Fruit fly (Drosophila melanogaster): ENCODE data around the gene Sf3a1.

The Sf3a1 gene

dm6 chr3R:17002218-17003110, at the start of gene Sf3a1, which contains the start of gene Irc:
Gene Sf3a1, minus strand, starts transcription at chr3R:17002355.
Gene Irc, plus strand, starts transcription at chr3R:17002875.
- TF ChIP-seq Dll (optimal IDR thresholded peaks at IDR 0.05): no peak
- TF ChIP-seq pan (optimal IDR thresholded peaks at IDR 0.05): no peak
- no peak for TF ChIP-seq CG8478 (optimal IDR thresholded peaks at IDR 0.05)
- TF ChIP-seq usp (GFP tag; optimal IDR thresholded peaks at IDR 0.05): no peak
- no peak for TF ChIP-seq EcR (GFP tag; optimal IDR thresholded peaks at IDR 0.05)
- TF ChIP-seq psq (optimal IDR thresholded peaks at IDR 0.05): no peak

- TF ChIP-seq CG8478 (optimal IDR thresholded peaks at IDR 0.05) (no peak), pan (optimal IDR thresholded peaks at IDR 0.05) (no peak), Dll (optimal IDR thresholded peaks at IDR 0.05) (no peak), EcR (GFP tag; optimal IDR thresholded peaks at IDR 0.05) (no peak), psq (optimal IDR thresholded peaks at IDR 0.05) (no peak), usp (GFP tag; optimal IDR thresholded peaks at IDR 0.05) (no peak)
Measured at dm6 chr3R:17048867-17049266, 46.7 kb upstream of the Sf3a1 start.

dm6 chr3R:17043570-17043923, 41.4 kb upstream of the Sf3a1 start:
- TF ChIP-seq usp (GFP tag; optimal IDR thresholded peaks at IDR 0.05): no peak
- no peak for TF ChIP-seq CG8478 (optimal IDR thresholded peaks at IDR 0.05)
- no peak for TF ChIP-seq psq (optimal IDR thresholded peaks at IDR 0.05)

- TF ChIP-seq psq (optimal IDR thresholded peaks at IDR 0.05): no peak
- no peak for TF ChIP-seq usp (GFP tag; optimal IDR thresholded peaks at IDR 0.05)
- no peak for TF ChIP-seq Dll (optimal IDR thresholded peaks at IDR 0.05)
- no peak for TF ChIP-seq CG8478 (optimal IDR thresholded peaks at IDR 0.05)
- TF ChIP-seq EcR (GFP tag; optimal IDR thresholded peaks at IDR 0.05): no peak
- no peak for TF ChIP-seq pan (optimal IDR thresholded peaks at IDR 0.05)
Measured at dm6 chr3R:17042838-17043569, 40.8 kb upstream of the Sf3a1 start, which contains the start of the genes bdwf and Patr-1. Gene bdwf, minus strand, starts transcription at chr3R:17043136. Gene Patr-1, plus strand, starts transcription at chr3R:17043564.

dm6 chr3R:17039993-17040807, 38.0 kb upstream of the Sf3a1 start, which contains the start of the genes CG18213 and Trm7-32:
Gene CG18213, minus strand, starts transcription at chr3R:17040203.
Gene Trm7-32, plus strand, starts transcription at chr3R:17040682.
- TF ChIP-seq Dll (optimal IDR thresholded peaks at IDR 0.05) (no peak), psq (optimal IDR thresholded peaks at IDR 0.05) (no peak)

dm6 chr3R:17035945-17036344, 33.8 kb upstream of the Sf3a1 start, which contains the start of gene CG4009:
Gene CG4009, minus strand, starts transcription at chr3R:17036045.
- TF ChIP-seq CG8478 (optimal IDR thresholded peaks at IDR 0.05) (no peak), Dll (optimal IDR thresholded peaks at IDR 0.05) (no peak), psq (optimal IDR thresholded peaks at IDR 0.05) (no peak), EcR (GFP tag; optimal IDR thresholded peaks at IDR 0.05) (no peak), usp (GFP tag; optimal IDR thresholded peaks at IDR 0.05) (no peak), pan (optimal IDR thresholded peaks at IDR 0.05) (no peak)

- no peak for TF ChIP-seq pan (optimal IDR thresholded peaks at IDR 0.05)
- no peak for TF ChIP-seq CG8478 (optimal IDR thresholded peaks at IDR 0.05)
- TF ChIP-seq psq (optimal IDR thresholded peaks at IDR 0.05): no peak
- TF ChIP-seq usp (GFP tag; optimal IDR thresholded peaks at IDR 0.05): no peak
- TF ChIP-seq EcR (GFP tag; optimal IDR thresholded peaks at IDR 0.05): no peak
- no peak for TF ChIP-seq Dll (optimal IDR thresholded peaks at IDR 0.05)
Measured at dm6 chr3R:17031502-17031901, 29.3 kb upstream of the Sf3a1 start, which contains the start of gene CG31268. Gene CG31268, plus strand, starts transcription at chr3R:17031802.

- no peak for TF ChIP-seq EcR (GFP tag; optimal IDR thresholded peaks at IDR 0.05)
- TF ChIP-seq CG8478 (optimal IDR thresholded peaks at IDR 0.05): no peak
- TF ChIP-seq Dll (optimal IDR thresholded peaks at IDR 0.05): no peak
- TF ChIP-seq psq (optimal IDR thresholded peaks at IDR 0.05): no peak
- no peak for TF ChIP-seq pan (optimal IDR thresholded peaks at IDR 0.05)
- no peak for TF ChIP-seq usp (GFP tag; optimal IDR thresholded peaks at IDR 0.05)
Measured at dm6 chr3R:17029796-17030195, 27.6 kb upstream of the Sf3a1 start.

dm6 chr3R:17028393-17028792, 26.2 kb upstream of the Sf3a1 start, which contains the start of gene CG5225:
Gene CG5225, plus strand, starts transcription at chr3R:17028693.
- no peak for TF ChIP-seq Dll (optimal IDR thresholded peaks at IDR 0.05)
- TF ChIP-seq usp (GFP tag; optimal IDR thresholded peaks at IDR 0.05): no peak
- no peak for TF ChIP-seq EcR (GFP tag; optimal IDR thresholded peaks at IDR 0.05)
- TF ChIP-seq psq (optimal IDR thresholded peaks at IDR 0.05): no peak
- no peak for TF ChIP-seq CG8478 (optimal IDR thresholded peaks at IDR 0.05)
- no peak for TF ChIP-seq pan (optimal IDR thresholded peaks at IDR 0.05)

- TF ChIP-seq usp (GFP tag; optimal IDR thresholded peaks at IDR 0.05) (no peak), EcR (GFP tag; optimal IDR thresholded peaks at IDR 0.05) (no peak), Dll (optimal IDR thresholded peaks at IDR 0.05) (no peak), psq (optimal IDR thresholded peaks at IDR 0.05) (no peak), pan (optimal IDR thresholded peaks at IDR 0.05) (no peak), CG8478 (optimal IDR thresholded peaks at IDR 0.05) (no peak)
Measured at dm6 chr3R:17020956-17021355, 18.8 kb upstream of the Sf3a1 start, which contains the start of gene Adsl. Gene Adsl, minus strand, starts transcription at chr3R:17021120.

- TF ChIP-seq CG8478 (optimal IDR thresholded peaks at IDR 0.05) (no peak), psq (optimal IDR thresholded peaks at IDR 0.05) (no peak), usp (GFP tag; optimal IDR thresholded peaks at IDR 0.05) (no peak), EcR (GFP tag; optimal IDR thresholded peaks at IDR 0.05) (no peak), Dll (optimal IDR thresholded peaks at IDR 0.05) (no peak), pan (optimal IDR thresholded peaks at IDR 0.05) (no peak)
Measured at dm6 chr3R:17018902-17019527, 16.9 kb upstream of the Sf3a1 start.
